Worm (Caenorhabditis elegans): ENCODE measurements around the gene T21C12.4.

The T21C12.4 gene

ce11 chrIII:10604325-10604724 lies 46.5 kb upstream of the T21C12.4 start (continued):
- no peak for TF ChIP-seq madf-9 (GFP tag; conservative IDR thresholded peaks at IDR 0.05)
- no peak for TF ChIP-seq daf-16 (GFP tag; optimal IDR thresholded peaks at IDR 0.05)
- no peak for TF ChIP-seq daf-16 (tag; optimal IDR thresholded peaks at IDR 0.05)
- TF ChIP-seq unc-39 (tag; optimal IDR thresholded peaks at IDR 0.05): no peak
- no peak for TF ChIP-seq nhr-25 (tag; optimal IDR thresholded peaks at IDR 0.05; ENCODE audit: borderline replicate concordance, insufficient read depth)
- no peak for TF ChIP-seq mdl-1 (tag; optimal IDR thresholded peaks at IDR 0.05)
- no peak for TF ChIP-seq ces-1 (GFP tag; optimal IDR thresholded peaks at IDR 0.05)
- peak; percentile 7 for TF ChIP-seq nhr-11 (tag; optimal IDR thresholded peaks at IDR 0.05)
- no peak for TF ChIP-seq Y105C5A.15 (GFP tag; IDR thresholded peaks at IDR 0.05)
- TF ChIP-seq nhr-41 (GFP tag; IDR thresholded peaks at IDR 0.05): no peak
- TF ChIP-seq dmd-9 (GFP tag; IDR thresholded peaks at IDR 0.05): no peak
- TF ChIP-seq lin-1 (GFP tag; IDR thresholded peaks at IDR 0.05): no peak
- TF ChIP-seq lim-7 (GFP tag; IDR thresholded peaks at IDR 0.05): no peak
- TF ChIP-seq lin-13 (GFP tag; optimal IDR thresholded peaks at IDR 0.05): no peak

ce11 chrIII:10603248-10603647 lies 45.4 kb upstream of the T21C12.4 start, which contains the start of gene Y39A1A.2:
Y39A1A.2 (minus strand) TSS chrIII:10603566.
- no peak for TF ChIP-seq nhr-48 (tag; optimal IDR thresholded peaks at IDR 0.05)
- TF ChIP-seq dve-1 (tag; optimal IDR thresholded peaks at IDR 0.05; ENCODE audit: insufficient read depth): no peak
- TF ChIP-seq hlh-11 (tag; optimal IDR thresholded peaks at IDR 0.05): no peak
- peak; percentile 75 for TF ChIP-seq ceh-28 (tag; optimal IDR thresholded peaks at IDR 0.05)

- no peak for TF ChIP-seq dve-1 (tag; optimal IDR thresholded peaks at IDR 0.05; ENCODE audit: insufficient read depth)
- TF ChIP-seq nhr-11 (tag; optimal IDR thresholded peaks at IDR 0.05): peak; percentile 14
These were observed 43.1 kb upstream of the T21C12.4 start for ce11 chrIII:10600894-10601293.

ce11 chrIII:10600138-10600626 lies 42.4 kb upstream of the T21C12.4 start, which contains the start of gene epg-6:
epg-6 (minus strand) TSS chrIII:10600188.
- TF ChIP-seq daf-12 (tag; optimal IDR thresholded peaks at IDR 0.05) (no peak), F49E8.2 (tag; optimal IDR thresholded peaks at IDR 0.05; ENCODE audit: borderline replicate concordance) (peak; percentile 67), mxl-3 (GFP tag; optimal IDR thresholded peaks at IDR 0.05) (no peak), nhr-102 (tag; optimal IDR thresholded peaks at IDR 0.05) (no peak), lsy-2 (tag; optimal IDR thresholded peaks at IDR 0.05) (peak in 1 of 2 experiments; percentile 28), dpl-1 (GFP tag; optimal IDR thresholded peaks at IDR 0.05) (no peak), nhr-48 (tag; optimal IDR thresholded peaks at IDR 0.05) (no peak), mes-2 (tag; optimal IDR thresholded peaks at IDR 0.05; ENCODE audit: poor library complexity, severe bottlenecking) (no peak), egl-43 (GFP tag; IDR thresholded peaks at IDR 0.05) (no peak), ceh-20 (GFP tag; IDR thresholded peaks at IDR 0.05) (no peak), dmd-8 (GFP tag; IDR thresholded peaks at IDR 0.05) (no peak), nhr-77 (tag; optimal IDR thresholded peaks at IDR 0.05) (no peak), lin-29 (GFP tag; IDR thresholded peaks at IDR 0.05) (no peak), unc-130 (GFP tag; optimal IDR thresholded peaks at IDR 0.05) (peak; percentile 68)

ce11 chrIII:10599699-10600098 lies 41.9 kb upstream of the T21C12.4 start:
- TF ChIP-seq mes-2 (tag; optimal IDR thresholded peaks at IDR 0.05; ENCODE audit: poor library complexity, severe bottlenecking) (peak; percentile 78), pqm-1 (tag; optimal IDR thresholded peaks at IDR 0.05) (no peak), zfp-3 (GFP tag; conservative IDR thresholded peaks at IDR 0.05) (no peak), R02D3.7 (tag; optimal IDR thresholded peaks at IDR 0.05) (no peak), Y75B8A.6 (GFP tag; IDR thresholded peaks at IDR 0.05) (no peak), hlh-11 (tag; optimal IDR thresholded peaks at IDR 0.05) (peak; percentile 94), nhr-28 (tag; optimal IDR thresholded peaks at IDR 0.05) (peak; percentile 80), T20F7.1 (GFP tag; optimal IDR thresholded peaks at IDR 0.05) (no peak), lsy-2 (tag; optimal IDR thresholded peaks at IDR 0.05) (peak in 1 of 2 experiments; percentile 81), jun-1 (tag; optimal IDR thresholded peaks at IDR 0.05) (no peak), zip-11 (GFP tag; IDR thresholded peaks at IDR 0.05) (no peak), hmg-1.1 (GFP tag; IDR thresholded peaks at IDR 0.05) (peak; percentile 74), lir-3 (tag; optimal IDR thresholded peaks at IDR 0.05) (no peak), unc-39 (tag; optimal IDR thresholded peaks at IDR 0.05) (no peak), ceh-62 (tag; optimal IDR thresholded peaks at IDR 0.05) (no peak), attf-4 (tag; optimal IDR thresholded peaks at IDR 0.05) (no peak), F37D6.2 (tag; optimal IDR thresholded peaks at IDR 0.05) (no peak), D1046.2 (GFP tag; IDR thresholded peaks at IDR 0.05) (no peak)
